Fruit fly (Drosophila melanogaster) whole organism, adult: ENCODE measurements around the gene CG13084.

Experiments used
- CG11617 ChIP-seq: fragments of 200-800 bp; sonication (Bioruptor generic); optimal IDR thresholded peaks from 2 replicates; lab custom pipeline; 2017; ENCODE audit warnings: mild to moderate bottlenecking, missing biosample characterization, missing genetic modification reagents, missing genetic modification characterization
- CG12768 ChIP-seq: fragments of 200-800 bp; sonication (Bioruptor generic); optimal IDR thresholded peaks from 2 replicates; lab custom pipeline; 2017; ENCODE audit warnings: missing biosample characterization, missing genetic modification characterization, mild to moderate bottlenecking, moderate library complexity, missing genetic modification reagents
- CG14711 ChIP-seq: fragments of 200-800 bp; sonication (Bioruptor generic); optimal IDR thresholded peaks from 2 replicates; lab custom pipeline; 2018; ENCODE audit warnings: missing biosample characterization, mild to moderate bottlenecking, missing genetic modification characterization, moderate library complexity
- CG1620 ChIP-seq: fragments of 200-800 bp; sonication (Bioruptor generic); optimal IDR thresholded peaks from 2 replicates; lab custom pipeline; 2016; ENCODE audit warnings: missing biosample characterization, missing genetic modification characterization
- CG5204 ChIP-seq: fragments of 200-800 bp; sonication (Bioruptor generic); optimal IDR thresholded peaks from 2 replicates; lab custom pipeline; 2016; ENCODE audit warnings: missing biosample characterization, missing genetic modification characterization
- CG7101 ChIP-seq: fragments of 200-800 bp; sonication (Bioruptor generic); optimal IDR thresholded peaks from 2 replicates; lab custom pipeline; 2018; ENCODE audit warnings: missing biosample characterization, mild to moderate bottlenecking, missing genetic modification characterization, moderate library complexity
- Crg-1 ChIP-seq: fragments of 200-800 bp; sonication (Bioruptor generic); optimal IDR thresholded peaks from 2 replicates; lab custom pipeline; 2016; ENCODE audit warnings: missing biosample characterization, missing genetic modification characterization
- Hr96 ChIP-seq: fragments of 200-800 bp; sonication (Bioruptor generic); optimal IDR thresholded peaks from 2 replicates; lab custom pipeline; 2016; ENCODE audit warnings: missing biosample characterization, missing genetic modification characterization
- Mnt ChIP-seq: fragments of 200-800 bp; sonication (Bioruptor generic); optimal IDR thresholded peaks from 2 replicates; lab custom pipeline; 2016; ENCODE audit warnings: missing biosample characterization, mild to moderate bottlenecking, missing genetic modification characterization
- cic ChIP-seq: fragments of 200-800 bp; sonication (Bioruptor generic); optimal IDR thresholded peaks from 2 replicates; lab custom pipeline; 2017; ENCODE audit warnings: missing biosample characterization, mild to moderate bottlenecking, missing genetic modification characterization, moderate library complexity
- cnc ChIP-seq, 2 experiments: fragments of >200 bp; optimal IDR thresholded peaks; 2 replicates each; lab custom pipeline; 2017
- kay ChIP-seq: fragments of 200-800 bp; sonication (Bioruptor generic); peaks from one replicate; lab custom pipeline; 2016; ENCODE audit warnings: missing biosample characterization, missing genetic modification characterization, borderline replicate concordance
- ovo ChIP-seq: fragments of 200-800 bp; sonication (Bioruptor generic); optimal IDR thresholded peaks from 2 replicates; lab custom pipeline; 2016; ENCODE audit warnings: missing biosample characterization, missing genetic modification characterization
- pad ChIP-seq: fragments of 200-800 bp; sonication (Bioruptor generic); optimal IDR thresholded peaks from 3 replicates; lab custom pipeline; 2017; ENCODE audit warnings: missing biosample characterization, missing genetic modification characterization, mild to moderate bottlenecking, moderate library complexity, missing genetic modification reagents
- tj ChIP-seq: fragments of 200-800 bp; sonication (Bioruptor generic); optimal IDR thresholded peaks from 3 replicates; lab custom pipeline; 2017; ENCODE audit warnings: missing biosample characterization, mild to moderate bottlenecking, missing genetic modification characterization, moderate library complexity
- toe ChIP-seq: fragments of 200-800 bp; sonication (Bioruptor generic); optimal IDR thresholded peaks from 2 replicates; lab custom pipeline; 2016; ENCODE audit warnings: missing biosample characterization, missing genetic modification characterization

Gene CG13084

dm6 chr2L:19535234-19535633 is 50.5 kb downstream of the CG13084 start, which contains the start of gene CG31697:
Gene CG31697 (plus strand): TSS chr2L:19535448.
- TF ChIP-seq Mnt (GFP tag; lab: Kevin White, UChicago) (no peak), cnc (optimal IDR thresholded peaks at IDR 0.05; lab: Kevin White, UChicago) (no peak), kay (GFP tag; lab: Kevin White, UChicago) (no peak), tj (GFP tag; lab: Kevin White, UChicago) (no peak), CG12768 (no peak), cic (GFP tag; lab: Kevin White, UChicago) (no peak), ovo (GFP tag; lab: Kevin White, UChicago) (no peak), CG11617 (GFP tag; lab: Kevin White, UChicago) (no peak), CG7101 (tag; lab: Kevin White, UChicago) (no peak), Crg-1 (GFP tag; lab: Kevin White, UChicago) (no peak), pad (GFP tag; lab: Kevin White, UChicago) (no peak), CG5204 (no peak), toe (GFP tag; lab: Kevin White, UChicago) (no peak), CG14711 (tag; lab: Kevin White, UChicago) (no peak), CG1620 (GFP tag; lab: Kevin White, UChicago) (no peak), Hr96 (no peak)
